Fruit fly (Drosophila melanogaster): ENCODE results near the gene pns.

The pns gene

DNA sequence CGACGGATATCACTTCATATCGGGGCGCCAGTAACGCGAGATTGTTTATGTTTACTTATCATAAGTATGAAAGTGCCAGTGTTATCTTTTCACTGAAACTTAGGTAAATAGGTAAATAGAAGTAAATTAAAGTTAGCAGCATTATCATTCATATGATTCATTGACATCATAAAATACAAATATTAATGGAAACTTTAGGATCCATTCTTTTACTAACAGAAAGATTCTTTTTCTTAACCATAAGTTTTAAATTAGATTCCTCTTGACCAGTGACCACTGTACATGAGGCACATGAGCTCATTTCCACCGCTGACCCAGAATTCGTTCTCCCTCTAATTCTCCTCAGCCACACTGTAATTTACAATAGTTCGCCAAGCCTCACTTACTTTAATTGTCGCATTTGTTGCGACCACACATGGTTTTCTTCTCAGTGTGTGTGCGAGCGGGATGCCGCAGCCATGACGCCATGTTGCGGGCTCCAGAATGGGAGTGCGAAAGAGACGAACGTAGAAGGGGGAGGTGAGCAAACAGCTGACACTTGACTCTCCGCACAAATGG is 41.5 kb downstream of the pns start (continued):
- TF ChIP-seq ftz-f1 (GFP tag; optimal IDR thresholded peaks at IDR 0.05) (peak; percentile 2), CG16813 (GFP tag; IDR thresholded peaks at IDR 0.05; ENCODE audit: partially characterized antibody) (no peak), sug (tag; optimal IDR thresholded peaks at IDR 0.05) (no peak), CG2116 (GFP tag; optimal IDR thresholded peaks at IDR 0.05) (peak; percentile 19), Side (GFP tag; optimal IDR thresholded peaks at IDR 0.05) (peak; percentile 13), lilli (GFP tag; optimal IDR thresholded peaks at IDR 0.05) (peak; percentile 39), exex (tag; optimal IDR thresholded peaks at IDR 0.05) (peak; percentile 51), CG13424 (tag; optimal IDR thresholded peaks at IDR 0.05) (peak; percentile 33), cwo (GFP tag; optimal IDR thresholded peaks at IDR 0.05) (peak; percentile 29), Neu2 (GFP tag; optimal IDR thresholded peaks at IDR 0.05; ENCODE audit: borderline replicate concordance) (no peak), Hr3 (GFP tag; optimal IDR thresholded peaks at IDR 0.05) (peak; percentile 12), schlank (tag; optimal IDR thresholded peaks at IDR 0.05) (no peak), tgo (GFP tag; IDR thresholded peaks at IDR 0.05) (peak; percentile 41; the same call in 1 of the 3 replicates), CG12744 (GFP tag; optimal IDR thresholded peaks at IDR 0.05) (peak; percentile 22), pnt (GFP tag; optimal IDR thresholded peaks at IDR 0.05) (peak; percentile 27), crol (GFP tag; IDR thresholded peaks at IDR 0.05) (peak; percentile 64), CG32767 (GFP tag; IDR thresholded peaks at IDR 0.05) (no peak), CG34224 (GFP tag; IDR thresholded peaks at IDR 0.05; ENCODE audit: partially characterized antibody) (no peak), CG9876 (GFP tag; optimal IDR thresholded peaks at IDR 0.05) (no peak), pan (optimal IDR thresholded peaks at IDR 0.05) (no peak), pan (GFP tag; optimal IDR thresholded peaks at IDR 0.05 in 1 of 2, IDR thresholded peaks at IDR 0.05 in 1 of 2) (peak in 1 of 2 experiments; percentile 56), fd102C (GFP tag; optimal IDR thresholded peaks at IDR 0.05) (no peak), lov (optimal IDR thresholded peaks at IDR 0.05) (no peak), lov (GFP tag; IDR thresholded peaks at IDR 0.05) (0 out of 3 replicates have a peak, but pooled peaks have one; percentile 57), D (optimal IDR thresholded peaks at IDR 0.05) (no peak), D (GFP tag; optimal IDR thresholded peaks at IDR 0.05) (peak; percentile 9), CG15514 (GFP tag; optimal IDR thresholded peaks at IDR 0.05) (peak; percentile 20), tll (GFP tag; optimal IDR thresholded peaks at IDR 0.05) (no peak), sr (GFP tag; IDR thresholded peaks at IDR 0.05) (0 out of 3 replicates have a peak, but pooled peaks have one; percentile 27), CG10366 (GFP tag; IDR thresholded peaks at IDR 0.05) (no peak), tio (GFP tag; optimal IDR thresholded peaks at IDR 0.05) (no peak), CG6813 (GFP tag; optimal IDR thresholded peaks at IDR 0.05) (peak; percentile 65), CG17829 (tag; optimal IDR thresholded peaks at IDR 0.05) (no peak), grn (GFP tag; optimal IDR thresholded peaks at IDR 0.05) (peak; percentile 23), CG2712 (tag; optimal IDR thresholded peaks at IDR 0.05) (peak; percentile 43), Gug (GFP tag; IDR thresholded peaks at IDR 0.05) (peak; percentile 36; the same call in 1 of the 4 replicates), CG12942 (GFP tag; optimal IDR thresholded peaks at IDR 0.05) (no peak), E2f2 (GFP tag; IDR thresholded peaks at IDR 0.05) (no peak), bbx (GFP tag; IDR thresholded peaks at IDR 0.05; ENCODE audit: partially characterized antibody) (no peak), unpg (GFP tag; optimal IDR thresholded peaks at IDR 0.05) (peak; percentile 48), CG32772 (GFP tag; IDR thresholded peaks at IDR 0.05) (0 out of 2 replicates have a peak, but pooled peaks have one; percentile 5), CG6175 (GFP tag; IDR thresholded peaks at IDR 0.05) (no peak), CG7928 (GFP tag; optimal IDR thresholded peaks at IDR 0.05) (no peak), Doc2 (GFP tag; IDR thresholded peaks at IDR 0.05) (no peak), CG9727 (GFP tag; optimal IDR thresholded peaks at IDR 0.05) (peak; percentile 45), da (GFP tag; optimal IDR thresholded peaks at IDR 0.05) (no peak), Eip74EF (GFP tag; optimal IDR thresholded peaks at IDR 0.05) (no peak), CG8281 (tag; optimal IDR thresholded peaks at IDR 0.05) (no peak), wor (GFP tag; IDR thresholded peaks at IDR 0.05) (no peak), CG8924 (tag; optimal IDR thresholded peaks at IDR 0.05) (peak; percentile 7)

All from whole organism, embryonic.